Worm (Caenorhabditis elegans) whole organism, mixed stage, embryonic: Measurements from ENCODE around the gene sma-2.

Source experiments
- M03D4.4 ChIP-seq: sonication (generic microtip); optimal IDR thresholded peaks from 2 replicates; lab custom pipeline; 2017; ENCODE audit warnings: mild to moderate bottlenecking, missing genetic modification characterization, missing compliant biosample characterization
- bed-3 ChIP-seq: fragments of 200-800 bp; sonication (Bioruptor generic); optimal IDR thresholded peaks from 3 replicates; lab custom pipeline; 2018; ENCODE audit warnings: mild to moderate bottlenecking, missing genetic modification characterization, moderate library complexity, missing compliant biosample characterization
- blmp-1 ChIP-seq: fragments of 150-350 bp; optimal IDR thresholded peaks from 2 replicates; lab custom pipeline; 2014; ENCODE audit warnings: missing biosample characterization, missing genetic modification characterization
- ceh-39 ChIP-seq: fragments of 150-350 bp; optimal IDR thresholded peaks from 2 replicates; lab custom pipeline; 2014; ENCODE audit warnings: missing biosample characterization, missing genetic modification characterization
- ceh-43 ChIP-seq: fragments of 200-800 bp; sonication (Bioruptor generic); optimal IDR thresholded peaks from 2 replicates; lab custom pipeline; 2018; ENCODE audit warnings: mild to moderate bottlenecking, missing genetic modification characterization, moderate library complexity, missing compliant biosample characterization
- ceh-83 ChIP-seq: fragments of 200-800 bp; sonication (Bioruptor generic); optimal IDR thresholded peaks from 2 replicates; lab custom pipeline; 2018; ENCODE audit warnings: mild to moderate bottlenecking, missing genetic modification characterization, missing compliant biosample characterization
- ces-1 ChIP-seq: fragments of 150-350 bp; optimal IDR thresholded peaks from 2 replicates; lab custom pipeline; 2014; ENCODE audit warnings: missing biosample characterization, missing genetic modification reagents, missing genetic modification characterization
- cnd-1 ChIP-seq: fragments of 200-800 bp; sonication (Bioruptor generic); optimal IDR thresholded peaks from 2 replicates; lab custom pipeline; 2018; ENCODE audit warnings: mild to moderate bottlenecking, missing genetic modification characterization, missing compliant biosample characterization
- drap-1 ChIP-seq: fragments of 200-800 bp; sonication (Bioruptor generic); optimal IDR thresholded peaks from 3 replicates; lab custom pipeline; 2018; ENCODE audit warnings: mild to moderate bottlenecking, missing genetic modification characterization, missing compliant biosample characterization
- elt-1 ChIP-seq: sonication (generic microtip); optimal IDR thresholded peaks from 2 replicates; lab custom pipeline; 2017; ENCODE audit warnings: missing genetic modification characterization, mild to moderate bottlenecking, missing compliant biosample characterization, antibody characterized with exemption, moderate library complexity, borderline replicate concordance; ENCODE audit not compliant: insufficient read depth
- elt-3 ChIP-seq: fragments of 150-350 bp; optimal IDR thresholded peaks from 2 replicates; lab custom pipeline; 2014; ENCODE audit warnings: missing biosample characterization, missing genetic modification characterization
- flh-1 ChIP-seq: fragments of 200-800 bp; sonication (Bioruptor generic); optimal IDR thresholded peaks from 2 replicates; lab custom pipeline; 2018; ENCODE audit warnings: mild to moderate bottlenecking, missing genetic modification characterization, moderate library complexity, missing compliant biosample characterization
- ham-2 ChIP-seq: fragments of 200-800 bp; sonication (Bioruptor generic); optimal IDR thresholded peaks from 2 replicates; lab custom pipeline; 2018; ENCODE audit warnings: mild to moderate bottlenecking, missing genetic modification characterization, missing compliant biosample characterization
- hlh-1 ChIP-seq: fragments of 150-350 bp; optimal IDR thresholded peaks from 2 replicates; lab custom pipeline; 2014; ENCODE audit warnings: missing biosample characterization, missing genetic modification reagents, missing genetic modification characterization
- lin-32 ChIP-seq: fragments of 200-800 bp; sonication (Bioruptor generic); optimal IDR thresholded peaks from 2 replicates; lab custom pipeline; 2018; ENCODE audit warnings: mild to moderate bottlenecking, missing genetic modification characterization, missing compliant biosample characterization
- lsy-2 ChIP-seq: fragments of 150-350 bp; optimal IDR thresholded peaks from 2 replicates; lab custom pipeline; 2014; ENCODE audit warnings: missing biosample characterization, missing genetic modification characterization
- mab-5 ChIP-seq: fragments of 150-350 bp; optimal IDR thresholded peaks from 2 replicates; lab custom pipeline; 2014; ENCODE audit warnings: missing biosample characterization, missing genetic modification characterization
- mep-1 ChIP-seq: fragments of 150-350 bp; optimal IDR thresholded peaks from 2 replicates; lab custom pipeline; 2017; ENCODE audit warnings: missing biosample characterization, missing genetic modification reagents, missing genetic modification characterization, inconsistent platforms
- mls-2 ChIP-seq: sonication (generic microtip); optimal IDR thresholded peaks from 2 replicates; lab custom pipeline; 2016; ENCODE audit warnings: mild to moderate bottlenecking, missing genetic modification characterization, moderate library complexity, missing compliant biosample characterization
- nhr-12 ChIP-seq: fragments of 150-350 bp; optimal IDR thresholded peaks from 2 replicates; lab custom pipeline; 2014; ENCODE audit warnings: missing biosample characterization, missing genetic modification characterization
- nhr-2 ChIP-seq: fragments of 150-350 bp; optimal IDR thresholded peaks from 2 replicates; lab custom pipeline; 2014; ENCODE audit warnings: missing biosample characterization, missing genetic modification characterization
- nhr-237 ChIP-seq: fragments of 150-350 bp; optimal IDR thresholded peaks from 2 replicates; lab custom pipeline; 2014; ENCODE audit warnings: missing biosample characterization, missing genetic modification characterization
- nhr-28 ChIP-seq: fragments of 150-350 bp; optimal IDR thresholded peaks from 2 replicates; lab custom pipeline; 2014; ENCODE audit warnings: missing biosample characterization, missing genetic modification characterization
- nhr-76 ChIP-seq: sonication (generic microtip); optimal IDR thresholded peaks from 2 replicates; lab custom pipeline; 2017; ENCODE audit warnings: missing biosample characterization, missing genetic modification characterization
- pha-4 ChIP-seq: fragments of 150-350 bp; optimal IDR thresholded peaks from 2 replicates; lab custom pipeline; 2018; ENCODE audit warnings: missing biosample characterization, missing genetic modification reagents, missing genetic modification characterization
- sem-2 ChIP-seq: fragments of 200-800 bp; sonication (Bioruptor generic); optimal IDR thresholded peaks from 2 replicates; lab custom pipeline; 2018; ENCODE audit warnings: mild to moderate bottlenecking, missing genetic modification characterization, missing compliant biosample characterization
- snpc-4 ChIP-seq: fragments of 150-350 bp; optimal IDR thresholded peaks from 2 replicates; lab custom pipeline; 2014; ENCODE audit warnings: missing biosample characterization, missing genetic modification characterization
- sptf-1 ChIP-seq: sonication (generic microtip); optimal IDR thresholded peaks from 2 replicates; lab custom pipeline; 2017; ENCODE audit warnings: mild to moderate bottlenecking, missing genetic modification characterization, moderate library complexity, missing compliant biosample characterization
- unc-120 ChIP-seq: sonication (generic microtip); optimal IDR thresholded peaks from 2 replicates; lab custom pipeline; 2017; ENCODE audit warnings: missing genetic modification characterization, missing compliant biosample characterization; ENCODE audit not compliant: poor library complexity, severe bottlenecking
- unc-39 ChIP-seq: fragments of 150-350 bp; optimal IDR thresholded peaks from 2 replicates; lab custom pipeline; 2014; ENCODE audit warnings: missing biosample characterization, missing genetic modification characterization
- unc-62 ChIP-seq: fragments of 150-350 bp; optimal IDR thresholded peaks from 2 replicates; lab custom pipeline; 2014; ENCODE audit warnings: missing biosample characterization, missing genetic modification reagents, missing genetic modification characterization
- zip-8 ChIP-seq: fragments of 150-350 bp; optimal IDR thresholded peaks from 2 replicates; lab custom pipeline; 2014; ENCODE audit warnings: missing biosample characterization, missing genetic modification characterization
- ztf-11 ChIP-seq: fragments of 150-350 bp; optimal IDR thresholded peaks from 2 replicates; lab custom pipeline; 2014; ENCODE audit warnings: missing biosample characterization, missing genetic modification characterization

The sma-2 gene

ce11 chrIII:8741955-8742354 lies 7.5 kb upstream of the sma-2 start:
- TF ChIP-seq ces-1 (GFP tag; lab: Kevin White, UChicago) (no peak), M03D4.4 (tag; lab: Kevin White, UChicago) (no peak), ceh-39 (no peak), pha-4 (tag; lab: Kevin White, UChicago) (no peak), unc-62 (GFP tag; lab: Kevin White, UChicago) (no peak), flh-1 (no peak), ztf-11 (no peak), mab-5 (tag; lab: Kevin White, UChicago) (no peak), sem-2 (GFP tag; lab: Kevin White, UChicago) (no peak), ceh-83 (no peak), drap-1 (GFP tag; lab: Kevin White, UChicago) (no peak), cnd-1 (tag; lab: Kevin White, UChicago) (no peak), nhr-76 (no peak), unc-39 (tag; lab: Kevin White, UChicago) (no peak), lsy-2 (tag; lab: Kevin White, UChicago) (no peak)

- TF ChIP-seq mep-1 (tag; lab: Kevin White, UChicago), result no peak
- peak; percentile 8 for TF ChIP-seq ces-1 (GFP tag; lab: Kevin White, UChicago)
Observed at ce11 chrIII:8742584-8742983, 6.9 kb upstream of the sma-2 start.

ce11 chrIII:8743796-8744404 lies 5.6 kb upstream of the sma-2 start, which contains the start of gene ZK370.6:
Gene ZK370.6, minus strand, starts transcription at chrIII:8743846.
- TF ChIP-seq mab-5 (tag; lab: Kevin White, UChicago) (no peak), ces-1 (GFP tag; lab: Kevin White, UChicago) (peak; percentile 92), elt-3 (tag; lab: Kevin White, UChicago) (no peak), sptf-1 (tag; lab: Kevin White, UChicago) (no peak)

ce11 chrIII:8744765-8745164 lies 4.7 kb upstream of the sma-2 start:
- TF ChIP-seq zip-8 (no peak), blmp-1 (no peak), lsy-2 (tag; lab: Kevin White, UChicago) (no peak), mep-1 (tag; lab: Kevin White, UChicago) (no peak), nhr-76 (no peak), sptf-1 (tag; lab: Kevin White, UChicago) (no peak), bed-3 (GFP tag; lab: Kevin White, UChicago) (no peak), ces-1 (GFP tag; lab: Kevin White, UChicago) (no peak), ztf-11 (no peak)
- TF ChIP-seq, all 35 proteins: peak for 0

DNA sequence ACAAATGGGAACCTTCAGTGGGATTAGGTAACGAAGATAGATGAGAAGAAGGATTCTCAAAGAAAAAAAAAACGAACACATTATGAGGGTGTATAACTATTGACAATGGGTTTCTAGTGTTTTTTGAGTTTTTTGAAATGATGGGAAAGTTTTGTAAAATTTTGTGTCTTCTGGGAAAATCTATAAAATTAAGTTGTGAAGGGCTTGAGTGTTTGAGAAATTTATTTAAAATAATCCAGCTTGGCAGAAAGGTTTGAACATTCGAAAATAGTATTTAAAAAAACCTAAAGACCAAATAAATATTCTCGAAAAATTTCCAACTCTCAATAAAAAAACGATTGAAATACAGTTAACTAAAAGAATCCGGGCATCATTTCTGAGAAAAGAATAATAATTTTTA lies 4.3 kb upstream of the sma-2 start:
- TF ChIP-seq ceh-83, result no peak
- TF ChIP-seq unc-62 (GFP tag; lab: Kevin White, UChicago), result no peak
- TF ChIP-seq unc-120 (tag; lab: Kevin White, UChicago), result no peak
- no peak for TF ChIP-seq mep-1 (tag; lab: Kevin White, UChicago)
- TF ChIP-seq zip-8, result no peak
- no peak for TF ChIP-seq cnd-1 (tag; lab: Kevin White, UChicago)
- TF ChIP-seq snpc-4 (tag; lab: Kevin White, UChicago), result no peak
- no peak for TF ChIP-seq pha-4 (tag; lab: Kevin White, UChicago)
- no peak for TF ChIP-seq drap-1 (GFP tag; lab: Kevin White, UChicago)
- no peak for TF ChIP-seq mab-5 (tag; lab: Kevin White, UChicago)
- no peak for TF ChIP-seq lsy-2 (tag; lab: Kevin White, UChicago)
- TF ChIP-seq ham-2, result no peak
- no peak for TF ChIP-seq ceh-39
- no peak for TF ChIP-seq sem-2 (GFP tag; lab: Kevin White, UChicago)
- no peak for TF ChIP-seq elt-1 (tag; lab: Kevin White, UChicago)
- no peak for TF ChIP-seq sptf-1 (tag; lab: Kevin White, UChicago)

- TF ChIP-seq ceh-43 (GFP tag; lab: Kevin White, UChicago), result no peak
- no peak for TF ChIP-seq nhr-28 (tag; lab: Kevin White, UChicago)
- no peak for TF ChIP-seq hlh-1 (tag; lab: Kevin White, UChicago)
- TF ChIP-seq nhr-2 (tag; lab: Kevin White, UChicago), result no peak
- TF ChIP-seq pha-4 (tag; lab: Kevin White, UChicago), result no peak
- no peak for TF ChIP-seq nhr-12 (tag; lab: Kevin White, UChicago)
- TF ChIP-seq nhr-237, result no peak
- no peak for TF ChIP-seq elt-1 (tag; lab: Kevin White, UChicago)
- no peak for TF ChIP-seq mls-2 (tag; lab: Kevin White, UChicago)
- no peak for TF ChIP-seq lin-32
- TF ChIP-seq ceh-39, result no peak
- TF ChIP-seq ceh-83, result no peak
- no peak for TF ChIP-seq snpc-4 (tag; lab: Kevin White, UChicago)
- no peak for TF ChIP-seq flh-1
- no peak for TF ChIP-seq blmp-1
- TF ChIP-seq unc-120 (tag; lab: Kevin White, UChicago), result no peak
- TF ChIP-seq nhr-76, result no peak
- TF ChIP-seq ham-2, result no peak
- TF ChIP-seq mep-1 (tag; lab: Kevin White, UChicago), result no peak
Observed at ce11 chrIII:8748620-8749019, 860 bp upstream of the sma-2 start.
